Worm (Caenorhabditis elegans): ENCODE data around the gene F54D12.10.

DNA sequence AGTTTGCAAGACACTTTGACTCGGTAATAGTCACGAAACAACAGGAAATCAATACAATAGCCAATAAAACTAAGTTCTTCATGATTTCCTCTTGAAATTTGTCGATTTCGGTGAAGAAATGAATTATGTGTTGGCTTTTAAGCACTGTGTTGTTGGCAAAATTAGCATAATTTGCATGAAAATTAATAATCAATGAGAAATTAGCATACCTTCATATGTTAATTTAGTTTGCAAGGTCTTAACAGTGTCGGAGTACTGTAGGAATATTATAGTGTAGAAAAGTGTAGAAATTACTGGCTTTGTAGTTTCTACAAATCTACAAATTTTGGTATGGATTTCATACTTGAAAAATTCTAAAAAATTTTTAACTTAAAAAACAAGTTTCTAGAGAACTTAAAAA is 3.5 kb upstream of the F54D12.10 start, which contains the start of gene F54D12.9:
- no peak for TF ChIP-seq ces-1 (GFP tag; optimal IDR thresholded peaks at IDR 0.05)
- TF ChIP-seq pha-4 (tag; optimal IDR thresholded peaks at IDR 0.05): no peak
- TF ChIP-seq nhr-28 (tag; optimal IDR thresholded peaks at IDR 0.05): no peak
- no peak for TF ChIP-seq unc-62 (GFP tag; optimal IDR thresholded peaks at IDR 0.05)
- no peak for TF ChIP-seq nhr-76 (tag; optimal IDR thresholded peaks at IDR 0.05)
- TF ChIP-seq elt-1 (tag; optimal IDR thresholded peaks at IDR 0.05; ENCODE audit: borderline replicate concordance, insufficient read depth): no peak
- no peak for TF ChIP-seq unc-39 (tag; optimal IDR thresholded peaks at IDR 0.05)
- no peak for TF ChIP-seq lsy-2 (tag; optimal IDR thresholded peaks at IDR 0.05)
- TF ChIP-seq lin-13 (tag; optimal IDR thresholded peaks at IDR 0.05): no peak
- no peak for TF ChIP-seq nhr-237 (tag; optimal IDR thresholded peaks at IDR 0.05)
- TF ChIP-seq nhr-12 (tag; optimal IDR thresholded peaks at IDR 0.05): no peak
- TF ChIP-seq mep-1 (tag; optimal IDR thresholded peaks at IDR 0.05): no peak
- no peak for TF ChIP-seq elt-3 (tag; optimal IDR thresholded peaks at IDR 0.05)
- TF ChIP-seq M03D4.4 (tag; optimal IDR thresholded peaks at IDR 0.05): no peak
